Worm (Caenorhabditis elegans) whole organism, L1 larva: ENCODE measurements around the gene ZK1248.19.

Experiments
- C34B4.2 ChIP-seq: sonication (generic microtip); optimal IDR thresholded peaks from 2 replicates; lab custom pipeline; 2017; ENCODE audit warnings: mild to moderate bottlenecking, missing genetic modification characterization, missing compliant biosample characterization
- Y116A8C.19 ChIP-seq: sonication (generic microtip); optimal IDR thresholded peaks from 2 replicates; lab custom pipeline; 2016; ENCODE audit warnings: missing compliant biosample characterization, missing genetic modification characterization, borderline replicate concordance
- aha-1 ChIP-seq: fragments of 150-350 bp; optimal IDR thresholded peaks from 2 replicates; lab custom pipeline; 2014; ENCODE audit warnings: missing biosample characterization, missing genetic modification characterization
- alr-1 ChIP-seq: fragments of 200-800 bp; sonication (Bioruptor generic); optimal IDR thresholded peaks from 2 replicates; lab custom pipeline; 2018; ENCODE audit warnings: borderline replicate concordance, mild to moderate bottlenecking, missing genetic modification characterization, missing compliant biosample characterization
- ama-1 ChIP-seq: fragments of 150-350 bp; optimal IDR thresholded peaks from 2 replicates; lab custom pipeline; 2014
- ceh-63 ChIP-seq: fragments of 200-800 bp; sonication (Bioruptor generic); optimal IDR thresholded peaks from 2 replicates; lab custom pipeline; 2018; ENCODE audit warnings: mild to moderate bottlenecking, missing genetic modification characterization, missing compliant biosample characterization
- ceh-88 ChIP-seq: fragments of 200-800 bp; sonication (Bioruptor generic); IDR thresholded peaks from 2 replicates; pipeline ENCODE4 v1.3.6; 2022; ENCODE audit warnings: missing genetic modification characterization, missing compliant biosample characterization
- ceh-90 ChIP-seq: sonication (generic microtip); optimal IDR thresholded peaks from 2 replicates; lab custom pipeline; 2016; ENCODE audit warnings: missing genetic modification characterization, missing compliant biosample characterization
- ces-1 ChIP-seq: fragments of 150-350 bp; optimal IDR thresholded peaks from 2 replicates; lab custom pipeline; 2014; ENCODE audit warnings: missing biosample characterization, missing genetic modification reagents, missing genetic modification characterization
- dpl-1 ChIP-seq, 3 experiments: fragments of 150-350 bp in 2 of 3; sonication (generic microtip) in 1 of 3; optimal IDR thresholded peaks; 2 replicates each; lab custom pipeline; 2014 to 2017; ENCODE audit warnings: missing biosample characterization in 3 of 3, missing genetic modification characterization in 3 of 3, missing genetic modification reagents in 3 of 3
- dsc-1 ChIP-seq: sonication (generic microtip); optimal IDR thresholded peaks from 2 replicates; lab custom pipeline; 2016; ENCODE audit warnings: mild to moderate bottlenecking, missing genetic modification characterization, missing compliant biosample characterization
- efl-1 ChIP-seq, 4 experiments: fragments of 150-350 bp; optimal IDR thresholded peaks in 3 of 4; peaks in 1 of 4; 1 replicate in 1 of 4; 2 replicates in 3 of 4; lab custom pipeline; 2014; ENCODE audit warnings: missing biosample characterization in 2 of 4, missing genetic modification characterization in 2 of 4, missing genetic modification reagents in 2 of 4
- efl-3 ChIP-seq: fragments of 200-800 bp; sonication (Bioruptor generic); optimal IDR thresholded peaks from 2 replicates; lab custom pipeline; 2018; ENCODE audit warnings: mild to moderate bottlenecking, missing genetic modification characterization, missing compliant biosample characterization
- elt-2 ChIP-seq: sonication (generic microtip); optimal IDR thresholded peaks from 2 replicates; lab custom pipeline; 2016; ENCODE audit warnings: missing genetic modification characterization, mild to moderate bottlenecking, inconsistent platforms, missing compliant biosample characterization, missing genetic modification reagents
- fkh-8 ChIP-seq: sonication (generic microtip); optimal IDR thresholded peaks from 2 replicates; lab custom pipeline; 2016; ENCODE audit warnings: mild to moderate bottlenecking, missing genetic modification characterization, missing compliant biosample characterization
- hpl-2 ChIP-seq: fragments of 150-350 bp; optimal IDR thresholded peaks from 2 replicates; lab custom pipeline; 2014; ENCODE audit warnings: missing biosample characterization, missing genetic modification reagents, missing genetic modification characterization
- irx-1 ChIP-seq: sonication (generic microtip); optimal IDR thresholded peaks from 2 replicates; lab custom pipeline; 2016; ENCODE audit warnings: missing genetic modification characterization, missing compliant biosample characterization
- lin-14 ChIP-seq: fragments of 200-800 bp; sonication (Bioruptor generic); optimal IDR thresholded peaks from 2 replicates; lab custom pipeline; 2018; ENCODE audit warnings: mild to moderate bottlenecking, missing genetic modification characterization, moderate library complexity, missing compliant biosample characterization
- lsy-2 ChIP-seq, 2 experiments: fragments of 150-350 bp; optimal IDR thresholded peaks; 2 replicates each; lab custom pipeline; 2014; ENCODE audit warnings: missing biosample characterization in 2 of 2, missing genetic modification characterization in 2 of 2
- mdl-1 ChIP-seq, 2 experiments: fragments of 150-350 bp; optimal IDR thresholded peaks; 2 replicates each; lab custom pipeline; 2014 to 2017; ENCODE audit warnings: missing biosample characterization in 2 of 2, missing genetic modification characterization in 2 of 2, inconsistent platforms in 1 of 2
- mep-1 ChIP-seq: fragments of 150-350 bp; optimal IDR thresholded peaks from 2 replicates; lab custom pipeline; 2014; ENCODE audit warnings: missing biosample characterization, missing genetic modification characterization
- nhr-11 ChIP-seq: fragments of 150-350 bp; optimal IDR thresholded peaks from 2 replicates; lab custom pipeline; 2014; ENCODE audit warnings: missing biosample characterization, missing genetic modification characterization
- nhr-12 ChIP-seq: sonication (generic microtip); optimal IDR thresholded peaks from 2 replicates; lab custom pipeline; 2017; ENCODE audit warnings: missing biosample characterization, missing genetic modification characterization
- nhr-28 ChIP-seq: fragments of 150-350 bp; optimal IDR thresholded peaks from 2 replicates; lab custom pipeline; 2014; ENCODE audit warnings: missing biosample characterization, missing genetic modification characterization
- nhr-47 ChIP-seq: sonication (generic microtip); optimal IDR thresholded peaks from 2 replicates; lab custom pipeline; 2016; ENCODE audit warnings: mild to moderate bottlenecking, missing genetic modification characterization, moderate library complexity, missing compliant biosample characterization
- nhr-77 ChIP-seq: fragments of 150-350 bp; optimal IDR thresholded peaks from 2 replicates; lab custom pipeline; 2014; ENCODE audit warnings: missing biosample characterization, missing genetic modification characterization
- rnt-1 ChIP-seq: sonication (generic microtip); optimal IDR thresholded peaks from 2 replicates; lab custom pipeline; 2016; ENCODE audit warnings: mild to moderate bottlenecking, missing genetic modification characterization, moderate library complexity, missing compliant biosample characterization
- snpc-4 ChIP-seq: fragments of 150-350 bp; optimal IDR thresholded peaks from 2 replicates; lab custom pipeline; 2014; ENCODE audit warnings: missing biosample characterization, missing genetic modification characterization
- sptf-1 ChIP-seq: fragments of 150-350 bp; optimal IDR thresholded peaks from 2 replicates; lab custom pipeline; 2014; ENCODE audit warnings: missing biosample characterization, missing genetic modification characterization
- swsn-7 ChIP-seq: sonication (generic microtip); optimal IDR thresholded peaks from 2 replicates; lab custom pipeline; 2016; ENCODE audit warnings: missing genetic modification characterization, missing compliant biosample characterization
- tbx-2 ChIP-seq: sonication (generic microtip); optimal IDR thresholded peaks from 2 replicates; lab custom pipeline; 2016; ENCODE audit warnings: missing genetic modification characterization, missing compliant biosample characterization
- tlp-1 ChIP-seq: fragments of 150-350 bp; optimal IDR thresholded peaks from 2 replicates; lab custom pipeline; 2014; ENCODE audit warnings: missing biosample characterization, missing genetic modification characterization
- unc-98 ChIP-seq: fragments of 200-800 bp; sonication (Bioruptor generic); IDR thresholded peaks from 2 replicates; pipeline ENCODE4 v1.3.6; 2022; ENCODE audit warnings: missing genetic modification characterization, missing compliant biosample characterization
- vab-15 ChIP-seq: sonication (generic microtip); optimal IDR thresholded peaks from 2 replicates; lab custom pipeline; 2017; ENCODE audit warnings: missing genotype, mild to moderate bottlenecking, missing genetic modification characterization, missing compliant biosample characterization
- ztf-11 ChIP-seq, 2 experiments: sonication (generic microtip); optimal IDR thresholded peaks; 2 replicates each; lab custom pipeline; 2016 to 2017; ENCODE audit warnings: missing genetic modification characterization in 2 of 2, missing biosample characterization in 1 of 2, missing compliant biosample characterization in 1 of 2
- ztf-4 ChIP-seq: fragments of 150-350 bp; optimal IDR thresholded peaks from 2 replicates; lab custom pipeline; 2014; ENCODE audit warnings: missing biosample characterization, missing genetic modification characterization

ZK1248.19 gene

DNA sequence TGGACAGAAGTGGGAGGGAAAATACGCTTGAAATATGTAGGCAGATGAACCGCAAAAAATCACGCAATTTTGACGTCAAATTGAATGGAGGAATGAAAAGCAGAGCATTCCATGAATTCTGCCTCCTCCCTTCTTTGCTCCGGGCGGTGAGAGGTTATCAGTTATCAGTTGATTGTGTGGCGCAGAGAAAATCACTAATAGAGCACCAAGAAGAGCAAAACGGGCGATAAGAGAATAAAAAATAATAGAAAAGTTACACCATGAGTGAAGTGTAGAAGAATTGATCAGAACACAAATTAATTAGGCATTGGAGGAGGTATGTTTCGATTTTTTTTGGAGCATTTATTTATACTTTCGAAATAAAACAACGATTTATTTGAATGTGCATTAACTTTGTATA is 32.7 kb downstream of the ZK1248.19 start:
- TF ChIP-seq hpl-2 (GFP tag; lab: Kevin White, UChicago) (no peak), snpc-4 (tag; lab: Kevin White, UChicago) (no peak), swsn-7 (no peak), nhr-12 (no peak), mdl-1 (tag; optimal IDR thresholded peaks at IDR 0.05; lab: Kevin White, UChicago) (no peak), tlp-1 (tag; lab: Kevin White, UChicago) (no peak), ztf-11 (tag; optimal IDR thresholded peaks at IDR 0.05; lab: Kevin White, UChicago) (no peak), vab-15 (no peak), efl-1 (optimal IDR thresholded peaks at IDR 0.05; lab: Kevin White, UChicago) (no peak), efl-1 (GFP tag; optimal IDR thresholded peaks at IDR 0.05 in 1 of 2; lab: Kevin White, UChicago) (peak in 1 of 2 experiments; percentile 84), unc-98 (GFP tag; lab: Robert Waterston, UW) (no peak), elt-2 (tag; lab: Kevin White, UChicago) (peak; percentile 84), nhr-47 (tag; lab: Kevin White, UChicago) (no peak), fkh-8 (no peak), ztf-4 (tag; lab: Kevin White, UChicago) (no peak), Y116A8C.19 (tag; lab: Kevin White, UChicago) (no peak), tbx-2 (no peak), nhr-11 (tag; lab: Kevin White, UChicago) (no peak)

DNA sequence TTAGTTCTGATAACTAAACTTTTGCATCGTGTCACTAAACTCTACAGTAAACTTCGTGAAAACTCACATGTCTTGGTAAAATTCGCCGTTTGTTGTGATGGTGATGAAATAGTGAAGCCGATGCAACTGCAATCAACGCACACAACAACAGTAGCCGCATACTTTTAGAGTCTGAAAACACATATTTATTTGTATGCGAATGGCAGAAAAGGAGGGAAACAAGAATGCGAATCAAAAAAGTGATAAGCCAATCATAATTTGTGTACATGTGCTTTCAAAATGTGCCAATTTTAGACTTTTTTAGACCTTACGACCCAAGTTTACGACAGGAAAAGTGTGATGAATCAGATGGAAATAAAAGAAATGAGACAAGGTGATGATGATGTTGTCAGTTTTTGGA is 33.9 kb downstream of the ZK1248.19 start, which contains the start of gene K05F1.10:
TSS of gene K05F1.10 (minus strand) at position 171 of the 400 bp plus-strand sequence.
- TF ChIP-seq efl-1 (optimal IDR thresholded peaks at IDR 0.05; lab: Kevin White, UChicago) (no peak), efl-1 (GFP tag; optimal IDR thresholded peaks at IDR 0.05 in 1 of 2; lab: Kevin White, UChicago) (peak in 1 of 2 experiments; percentile 51), elt-2 (tag; lab: Kevin White, UChicago) (peak; percentile 64), aha-1 (tag; lab: Kevin White, UChicago) (no peak)

DNA sequence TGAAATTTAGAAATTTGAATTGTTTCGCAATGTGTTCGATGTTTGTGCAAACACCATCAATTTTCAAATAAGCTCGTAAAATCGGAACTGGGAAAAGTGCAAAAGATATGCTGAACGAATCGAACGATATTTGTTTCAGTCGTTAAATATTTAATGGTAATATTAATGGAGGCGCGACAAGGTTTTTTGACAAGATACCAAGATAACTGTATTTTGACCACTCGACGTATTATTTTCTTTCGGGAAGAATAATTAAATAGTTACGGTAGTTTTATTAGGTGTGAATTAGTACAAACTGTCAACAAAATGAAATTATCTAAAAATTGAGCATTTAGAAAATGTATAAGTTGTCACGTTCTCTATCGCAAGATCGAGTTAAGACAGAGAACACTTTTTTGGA is 34.9 kb downstream of the ZK1248.19 start:
- TF ChIP-seq ceh-63 (GFP tag; lab: Kevin White, UChicago): no peak
- no peak for TF ChIP-seq swsn-7
- no peak for TF ChIP-seq lin-14 (GFP tag; lab: Kevin White, UChicago)
- TF ChIP-seq nhr-28: no peak
- TF ChIP-seq dpl-1 (GFP tag; optimal IDR thresholded peaks at IDR 0.05; lab: Kevin White, UChicago): no peak
- no peak for TF ChIP-seq nhr-77 (tag; lab: Kevin White, UChicago)
- TF ChIP-seq dsc-1 (tag; lab: Kevin White, UChicago): no peak
- TF ChIP-seq tlp-1 (tag; lab: Kevin White, UChicago): no peak
- TF ChIP-seq ces-1: no peak
- no peak for TF ChIP-seq rnt-1 (tag; lab: Kevin White, UChicago)
- no peak for TF ChIP-seq lsy-2 (tag; optimal IDR thresholded peaks at IDR 0.05; lab: Kevin White, UChicago)

DNA sequence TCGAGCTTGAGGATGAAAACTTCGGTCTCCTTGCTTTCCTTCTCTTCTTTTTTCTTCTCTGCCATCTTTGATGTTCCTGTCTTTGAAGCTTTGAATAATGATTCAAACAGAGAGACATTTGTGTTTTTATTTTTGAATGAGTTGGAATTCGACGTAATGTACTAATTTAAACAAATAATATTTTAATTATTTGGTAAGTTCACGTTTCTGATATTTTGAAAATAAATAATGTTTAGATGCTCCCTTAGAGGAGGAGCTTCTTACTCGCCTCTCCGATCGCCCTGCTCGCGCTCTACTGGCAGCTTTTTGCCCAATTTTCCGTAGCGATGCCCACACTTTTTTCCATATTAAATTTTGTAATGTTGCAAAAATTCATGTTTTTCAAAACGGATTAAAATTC is 38.1 kb downstream of the ZK1248.19 start, which contains the start of the genes K05F1.9 and K05F1.1:
TSS of gene K05F1.9 (minus strand) at position 101 of the 400 bp plus-strand sequence.
TSS of gene K05F1.1 (plus strand) at position 308 of the 400 bp plus-strand sequence.
- no peak for TF ChIP-seq dsc-1 (tag; lab: Kevin White, UChicago)
- TF ChIP-seq tbx-2: no peak
- TF ChIP-seq rnt-1 (tag; lab: Kevin White, UChicago): no peak
- TF ChIP-seq C34B4.2 (tag; lab: Kevin White, UChicago): no peak
- TF ChIP-seq ceh-90: no peak
- TF ChIP-seq sptf-1 (tag; lab: Kevin White, UChicago): no peak
- TF ChIP-seq mep-1: no peak
- TF ChIP-seq irx-1: no peak
- no peak for TF ChIP-seq efl-3 (GFP tag; lab: Kevin White, UChicago)
- no peak for TF ChIP-seq ceh-88 (GFP tag; lab: Robert Waterston, UW)
- TF ChIP-seq hpl-2 (GFP tag; lab: Kevin White, UChicago): no peak
- TF ChIP-seq ama-1 (lab: Kevin White, UChicago): no peak
- no peak for TF ChIP-seq alr-1 (tag; lab: Kevin White, UChicago)
- TF ChIP-seq ztf-11 (tag; optimal IDR thresholded peaks at IDR 0.05; lab: Kevin White, UChicago): no peak
- TF ChIP-seq ces-1: no peak
